Worm (Caenorhabditis elegans) whole organism, L1 larva: ENCODE measurements around the gene F56A11.4.
A peak's percentile ranks its signal among the peaks of the same experiment; 100 is the strongest.

Source experiments
- aha-1 ChIP-seq: fragments of 150-350 bp; optimal IDR thresholded peaks from 2 replicates; lab custom pipeline; 2014; ENCODE audit warnings: missing biosample characterization, missing genetic modification characterization
- alr-1 ChIP-seq: fragments of 200-800 bp; sonication (Bioruptor generic); optimal IDR thresholded peaks from 2 replicates; lab custom pipeline; 2018; ENCODE audit warnings: borderline replicate concordance, mild to moderate bottlenecking, missing genetic modification characterization, missing compliant biosample characterization
- fos-1 ChIP-seq: fragments of 150-350 bp; optimal IDR thresholded peaks from 2 replicates; lab custom pipeline; 2014; ENCODE audit warnings: missing biosample characterization, missing genetic modification characterization
- mep-1 ChIP-seq: fragments of 150-350 bp; optimal IDR thresholded peaks from 2 replicates; lab custom pipeline; 2014; ENCODE audit warnings: missing biosample characterization, missing genetic modification characterization
- pqm-1 ChIP-seq: sonication (generic microtip); optimal IDR thresholded peaks from 3 replicates; lab custom pipeline; 2017; ENCODE audit warnings: missing biosample characterization, missing genetic modification characterization
- swsn-7 ChIP-seq: sonication (generic microtip); optimal IDR thresholded peaks from 2 replicates; lab custom pipeline; 2016; ENCODE audit warnings: missing genetic modification characterization, missing compliant biosample characterization
- unc-130 ChIP-seq: fragments of 150-350 bp; optimal IDR thresholded peaks from 2 replicates; lab custom pipeline; 2017; ENCODE audit warnings: missing biosample characterization, missing genetic modification characterization, inconsistent platforms
- unc-62 ChIP-seq: fragments of 150-350 bp; optimal IDR thresholded peaks from 2 replicates; lab custom pipeline; 2014; ENCODE audit warnings: missing biosample characterization, missing genetic modification reagents, missing genetic modification characterization

DNA sequence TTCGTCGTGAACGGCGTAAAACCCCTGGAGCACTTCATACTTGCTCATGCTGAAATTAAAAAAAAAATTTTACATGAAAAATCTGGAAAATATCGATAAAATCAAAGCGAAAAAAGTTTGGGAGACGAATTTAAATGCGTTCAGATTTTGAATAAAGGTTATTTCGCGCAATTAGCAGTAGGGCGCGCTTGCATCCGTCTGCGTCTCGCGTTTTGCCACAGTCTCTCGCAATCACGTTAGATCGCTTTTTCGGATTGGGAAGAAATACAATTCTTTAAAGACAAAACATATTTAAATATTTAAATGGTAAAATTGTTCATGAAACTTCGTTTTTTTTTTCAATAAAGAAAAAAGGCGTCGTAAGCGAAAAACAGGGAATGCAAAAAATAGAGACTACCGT is 28.7 kb upstream of the F56A11.4 start, which contains the start of gene pig-1:
- TF ChIP-seq mep-1 (peak; percentile 90), unc-62 (no peak), swsn-7 (tag; lab: Kevin White, UChicago) (peak; percentile 78), aha-1 (tag; lab: Kevin White, UChicago) (peak; percentile 39), pqm-1 (no peak), alr-1 (tag; lab: Kevin White, UChicago) (no peak), fos-1 (tag; lab: Kevin White, UChicago) (peak; percentile 49), unc-130 (tag; lab: Kevin White, UChicago) (peak; percentile 92)
